Fruit fly (Drosophila melanogaster) whole organism, embryonic: ENCODE data around the gene CG10638.
A peak's percentile ranks its signal among the peaks of the same experiment; 100 is the strongest.

Experiments used
- Abd-B ChIP-seq: fragments of 200-800 bp; sonication (Bioruptor generic); optimal IDR thresholded peaks from 2 replicates; lab custom pipeline; 2018; ENCODE audit warnings: missing biosample characterization, mild to moderate bottlenecking, missing genetic modification characterization, moderate library complexity
- Atf-2 ChIP-seq: fragments of 200-800 bp; sonication (Bioruptor generic); optimal IDR thresholded peaks from 2 replicates; lab custom pipeline; 2016; ENCODE audit warnings: missing biosample characterization, missing genetic modification characterization
- CG10209 ChIP-seq: fragments of 200-800 bp; sonication (Bioruptor generic); optimal IDR thresholded peaks from 3 replicates; lab custom pipeline; 2017; ENCODE audit warnings: missing biosample characterization, mild to moderate bottlenecking, missing genetic modification characterization, missing genetic modification reagents
- CG10654 ChIP-seq: fragments of 200-800 bp; sonication (Bioruptor generic); optimal IDR thresholded peaks from 2 replicates; lab custom pipeline; 2016; ENCODE audit warnings: missing biosample characterization, missing genetic modification characterization
- CG11723 ChIP-seq: fragments of 200-800 bp; sonication (Bioruptor generic); optimal IDR thresholded peaks from 2 replicates; lab custom pipeline; 2017; ENCODE audit warnings: missing biosample characterization, mild to moderate bottlenecking, missing genetic modification characterization
- CG13624 ChIP-seq: fragments of 200-800 bp; sonication (Bioruptor generic); optimal IDR thresholded peaks from 2 replicates; lab custom pipeline; 2016; ENCODE audit warnings: missing biosample characterization, missing genetic modification characterization
- CG17912 ChIP-seq: fragments of 200-800 bp; sonication (Bioruptor generic); optimal IDR thresholded peaks from 2 replicates; lab custom pipeline; 2018; ENCODE audit warnings: missing biosample characterization, mild to moderate bottlenecking, missing genetic modification characterization
- CG18764 ChIP-seq: fragments of 200-800 bp; sonication (Bioruptor generic); optimal IDR thresholded peaks from 3 replicates; lab custom pipeline; 2016; ENCODE audit warnings: missing biosample characterization, missing genetic modification characterization
- CG2120 ChIP-seq: fragments of 200-800 bp; sonication (Bioruptor generic); optimal IDR thresholded peaks from 3 replicates; lab custom pipeline; 2016; ENCODE audit warnings: missing biosample characterization, missing genetic modification characterization
- CG31388 ChIP-seq: fragments of 200-800 bp; sonication (Bioruptor generic); optimal IDR thresholded peaks from 2 replicates; lab custom pipeline; 2016; ENCODE audit warnings: missing biosample characterization, missing genetic modification characterization
- CG32772 ChIP-seq: fragments of 200-800 bp; sonication (Bioruptor generic); IDR thresholded peaks from 2 replicates; pipeline ENCODE4 v1.3.6; 2022; ENCODE audit warnings: missing biosample characterization, missing genetic modification characterization
- CG34422 ChIP-seq: fragments of 200-800 bp; sonication (Bioruptor generic); IDR thresholded peaks from 3 replicates; pipeline ENCODE4 v1.3.6; 2022; ENCODE audit warnings: missing biosample characterization, missing genetic modification characterization
- CG8290 ChIP-seq, 3 experiments: fragments of 200-800 bp; sonication (Bioruptor generic); optimal IDR thresholded peaks; 2 replicates each; lab custom pipeline; 2016 to 2019; ENCODE audit warnings: missing biosample characterization in 3 of 3, missing genetic modification characterization in 3 of 3, mild to moderate bottlenecking in 2 of 3, moderate library complexity in 1 of 3
- CG8359 ChIP-seq: fragments of 200-800 bp; sonication (Bioruptor generic); optimal IDR thresholded peaks from 2 replicates; lab custom pipeline; 2017; ENCODE audit warnings: missing biosample characterization, mild to moderate bottlenecking, missing genetic modification characterization, borderline replicate concordance
- CG8478 ChIP-seq: fragments of >200 bp; optimal IDR thresholded peaks from 2 replicates; lab custom pipeline; 2018
- CG9817 ChIP-seq: fragments of 200-800 bp; sonication (Bioruptor generic); optimal IDR thresholded peaks from 2 replicates; lab custom pipeline; 2018; ENCODE audit warnings: missing biosample characterization, mild to moderate bottlenecking, missing genetic modification characterization, moderate library complexity
- CrebB ChIP-seq: fragments of 200-800 bp; sonication (Bioruptor generic); optimal IDR thresholded peaks from 3 replicates; lab custom pipeline; 2018; ENCODE audit warnings: missing biosample characterization, mild to moderate bottlenecking, missing genetic modification characterization
- Deaf1 ChIP-seq: fragments of 200-800 bp; optimal IDR thresholded peaks from 3 replicates; lab custom pipeline; 2019; ENCODE audit warnings: missing biosample characterization, mild to moderate bottlenecking, missing genetic modification characterization, moderate library complexity
- Elba2 ChIP-seq: fragments of 200-800 bp; sonication (Bioruptor generic); optimal IDR thresholded peaks from 3 replicates; lab custom pipeline; 2016; ENCODE audit warnings: missing biosample characterization, missing genetic modification characterization
- Hr78 ChIP-seq, 2 experiments: fragments of 200-800 bp in 1 of 2; fragments of >200 bp in 1 of 2; sonication (Bioruptor generic) in 1 of 2; optimal IDR thresholded peaks; 2 replicates each; lab custom pipeline; 2017 to 2019; ENCODE audit warnings: missing biosample characterization in 2 of 2, missing genetic modification characterization in 2 of 2, mild to moderate bottlenecking in 1 of 2, moderate library complexity in 1 of 2
- Kr ChIP-seq: fragments of 200-800 bp; sonication (Bioruptor generic); optimal IDR thresholded peaks from 2 replicates; lab custom pipeline; 2017; ENCODE audit warnings: missing biosample characterization, mild to moderate bottlenecking, missing genetic modification characterization
- Lpt ChIP-seq: fragments of >200 bp; optimal IDR thresholded peaks from 2 replicates; lab custom pipeline; 2018; ENCODE audit warnings: missing biosample characterization, missing genetic modification characterization
- MTF-1 ChIP-seq: fragments of 200-800 bp; sonication (Bioruptor generic); optimal IDR thresholded peaks from 2 replicates; lab custom pipeline; 2018; ENCODE audit warnings: missing biosample characterization, mild to moderate bottlenecking, missing genetic modification characterization, borderline replicate concordance
- Mes4 ChIP-seq: fragments of 200-800 bp; sonication (Bioruptor generic); optimal IDR thresholded peaks from 2 replicates; lab custom pipeline; 2016; ENCODE audit warnings: missing biosample characterization, missing genetic modification characterization
- Nf-YC ChIP-seq: fragments of 200-800 bp; optimal IDR thresholded peaks from 3 replicates; lab custom pipeline; 2019; ENCODE audit warnings: missing biosample characterization, mild to moderate bottlenecking, missing genetic modification characterization, moderate library complexity
- Poxn ChIP-seq: fragments of 200-800 bp; sonication (Bioruptor generic); IDR thresholded peaks from 2 replicates; pipeline ENCODE4 v1.3.6; 2022; ENCODE audit warnings: missing biosample characterization, missing genetic modification characterization
- Rfx ChIP-seq: fragments of 200-800 bp; sonication (Bioruptor generic); IDR thresholded peaks from 2 replicates; pipeline ENCODE4 v1.3.6; 2022; ENCODE audit warnings: missing biosample characterization, missing genetic modification characterization
- Sox100B ChIP-seq: fragments of 200-800 bp; sonication (Bioruptor generic); optimal IDR thresholded peaks from 3 replicates; lab custom pipeline; 2018; ENCODE audit warnings: missing biosample characterization, mild to moderate bottlenecking, missing genetic modification characterization
- Usf ChIP-seq: fragments of 200-800 bp; sonication (Bioruptor generic); optimal IDR thresholded peaks from 2 replicates; lab custom pipeline; 2017; ENCODE audit warnings: missing genotype, missing biosample characterization, missing genetic modification characterization
- al ChIP-seq: fragments of 200-800 bp; sonication (Bioruptor generic); IDR thresholded peaks from 2 replicates; pipeline ENCODE4 v1.3.6; 2022; ENCODE audit warnings: missing biosample characterization, missing genetic modification characterization
- aop ChIP-seq: fragments of 200-800 bp; sonication (Bioruptor generic); IDR thresholded peaks from 2 replicates; pipeline ENCODE4 v1.3.6; 2022; ENCODE audit warnings: missing biosample characterization, missing genetic modification characterization
- chif ChIP-seq, 2 experiments: fragments of 200-800 bp; sonication (Bioruptor generic); optimal IDR thresholded peaks; 3 replicates each; lab custom pipeline; 2016; ENCODE audit warnings: missing biosample characterization in 2 of 2, missing genetic modification characterization in 2 of 2
- croc ChIP-seq: fragments of 200-800 bp; sonication (Bioruptor generic); conservative IDR thresholded peaks from 3 replicates; pipeline ENCODE4 v1.3.6; 2022; ENCODE audit warnings: missing biosample characterization, missing genetic modification characterization
- crol ChIP-seq: fragments of 200-800 bp; sonication (Bioruptor generic); IDR thresholded peaks from 2 replicates; pipeline ENCODE4 v1.3.6; 2022; ENCODE audit warnings: missing biosample characterization, missing genetic modification characterization
- fru ChIP-seq: fragments of >200 bp; optimal IDR thresholded peaks from 2 replicates; lab custom pipeline; 2017
- fu2 ChIP-seq: fragments of 200-800 bp; sonication (Bioruptor generic); optimal IDR thresholded peaks from 2 replicates; lab custom pipeline; 2016; ENCODE audit warnings: missing biosample characterization, missing genetic modification characterization
- grau ChIP-seq: fragments of 200-800 bp; optimal IDR thresholded peaks from 3 replicates; lab custom pipeline; 2019; ENCODE audit warnings: missing biosample characterization, mild to moderate bottlenecking, missing genetic modification characterization, moderate library complexity
- hb ChIP-seq: fragments of 200-800 bp; sonication (Bioruptor generic); IDR thresholded peaks from 3 replicates; pipeline ENCODE4 v1.3.6; 2022; ENCODE audit warnings: missing biosample characterization, missing genetic modification characterization; ENCODE audit not compliant: partially characterized antibody
- klu ChIP-seq: fragments of 200-800 bp; sonication (Bioruptor generic); IDR thresholded peaks from 2 replicates; pipeline ENCODE4 v1.3.6; 2022; ENCODE audit warnings: missing biosample characterization, missing genetic modification characterization
- nau ChIP-seq: fragments of 200-800 bp; sonication (Bioruptor generic); optimal IDR thresholded peaks from 3 replicates; lab custom pipeline; 2017; ENCODE audit warnings: missing biosample characterization, mild to moderate bottlenecking, missing genetic modification characterization, missing genetic modification reagents
- pfk ChIP-seq: fragments of 200-800 bp; sonication (Bioruptor generic); optimal IDR thresholded peaks from 2 replicates; lab custom pipeline; 2018; ENCODE audit warnings: missing biosample characterization, mild to moderate bottlenecking, missing genetic modification characterization, moderate library complexity
- phol ChIP-seq: fragments of 200-800 bp; sonication (Bioruptor generic); optimal IDR thresholded peaks from 3 replicates; lab custom pipeline; 2018; ENCODE audit warnings: missing biosample characterization, mild to moderate bottlenecking, missing genetic modification characterization, moderate library complexity
- pita ChIP-seq: fragments of 200-800 bp; sonication (Bioruptor generic); optimal IDR thresholded peaks from 2 replicates; lab custom pipeline; 2017; ENCODE audit warnings: missing biosample characterization, mild to moderate bottlenecking, missing genetic modification characterization
- repo ChIP-seq: fragments of 200-800 bp; sonication (Bioruptor generic); optimal IDR thresholded peaks from 2 replicates; lab custom pipeline; 2016; ENCODE audit warnings: missing biosample characterization, missing genetic modification characterization
- sd ChIP-seq: fragments of 200-800 bp; sonication (Bioruptor generic); optimal IDR thresholded peaks from 3 replicates; lab custom pipeline; 2018; ENCODE audit warnings: missing biosample characterization, mild to moderate bottlenecking, missing genetic modification characterization, moderate library complexity
- shn ChIP-seq: fragments of 200-800 bp; sonication (Bioruptor generic); optimal IDR thresholded peaks from 3 replicates; lab custom pipeline; 2016; ENCODE audit warnings: missing biosample characterization, missing genetic modification characterization
- sna ChIP-seq: fragments of 200-800 bp; sonication (Bioruptor generic); IDR thresholded peaks from 2 replicates; pipeline ENCODE4 v1.3.6; 2022; ENCODE audit warnings: missing biosample characterization, missing genetic modification characterization; ENCODE audit not compliant: partially characterized antibody
- tna ChIP-seq: fragments of 200-800 bp; sonication (Bioruptor generic); IDR thresholded peaks from 2 replicates; pipeline ENCODE4 v1.3.6; 2022; ENCODE audit warnings: missing biosample characterization, missing genetic modification characterization; ENCODE audit not compliant: partially characterized antibody
- vnd ChIP-seq: fragments of 200-800 bp; sonication (Bioruptor generic); IDR thresholded peaks from 3 replicates; pipeline ENCODE4 v1.3.6; 2022; ENCODE audit warnings: missing biosample characterization, missing genetic modification characterization; ENCODE audit not compliant: partially characterized antibody

CG10638 gene

dm6 chr3L:12456916-12457662 is 44.0 kb downstream of the CG10638 start (continued):
- TF ChIP-seq aop (no peak), CG10654 (GFP tag; lab: Kevin White, UChicago) (peak; percentile 39), Sox100B (peak; percentile 93), sd (tag; lab: Kevin White, UChicago) (no peak), chif (GFP tag; optimal IDR thresholded peaks at IDR 0.05; lab: Kevin White, UChicago) (peak; percentile 47 to 76), Nf-YC (tag; lab: Kevin White, UChicago) (peak; percentile 40), pita (GFP tag; lab: Kevin White, UChicago) (no peak), nau (GFP tag; lab: Kevin White, UChicago) (no peak), shn (GFP tag; lab: Kevin White, UChicago) (no peak), Hr78 (GFP tag; optimal IDR thresholded peaks at IDR 0.05; lab: Kevin White, UChicago) (peak in 1 of 2 experiments; percentile 74), CG11723 (GFP tag; lab: Kevin White, UChicago) (peak; percentile 52), vnd (GFP tag; lab: Robert Waterston, UW) (no peak), Kr (GFP tag; lab: Kevin White, UChicago) (peak; percentile 11), Rfx (GFP tag; lab: Robert Waterston, UW) (no peak), CG34422 (GFP tag; lab: Robert Waterston, UW) (no peak), MTF-1 (GFP tag; lab: Kevin White, UChicago) (peak; percentile 46), croc (GFP tag; lab: Robert Waterston, UW) (peak; percentile 73), Atf-2 (GFP tag; lab: Kevin White, UChicago) (peak; percentile 31), CG2120 (no peak), CG13624 (GFP tag; lab: Kevin White, UChicago) (no peak), fru (lab: Kevin White, UChicago) (no peak), Poxn (GFP tag; lab: Robert Waterston, UW) (no peak), CG17912 (GFP tag; lab: Kevin White, UChicago) (no peak), grau (peak; percentile 84), CG8290 (GFP tag; optimal IDR thresholded peaks at IDR 0.05; lab: Kevin White, UChicago) (peak; percentile 53), CG8290 (tag; optimal IDR thresholded peaks at IDR 0.05; lab: Kevin White, UChicago) (no peak), Abd-B (peak; percentile 76), Mes4 (GFP tag; lab: Kevin White, UChicago) (peak; percentile 39), CG8359 (GFP tag; lab: Kevin White, UChicago) (peak; percentile 76), hb (GFP tag; lab: Robert Waterston, UW) (no peak), CG8478 (lab: Kevin White, UChicago) (no peak), Deaf1 (tag; lab: Kevin White, UChicago) (peak; percentile 48), al (GFP tag; lab: Robert Waterston, UW) (peak; percentile 38; the same call in 1 of the 2 replicates), CG9817 (tag; lab: Kevin White, UChicago) (peak; percentile 31), repo (no peak), sna (no peak), CG32772 (GFP tag; lab: Robert Waterston, UW) (peak; percentile 56), crol (GFP tag; lab: Robert Waterston, UW) (no peak), CG31388 (GFP tag; lab: Kevin White, UChicago) (peak; percentile 50), Elba2 (no peak), Lpt (GFP tag; lab: Kevin White, UChicago) (no peak), CG18764 (GFP tag; lab: Kevin White, UChicago) (peak; percentile 70), tna (GFP tag; lab: Robert Waterston, UW) (no peak), Usf (GFP tag; lab: Kevin White, UChicago) (peak; percentile 63), fu2 (GFP tag; lab: Kevin White, UChicago) (no peak), CrebB (peak; percentile 10), phol (peak; percentile 94), CG10209 (GFP tag; lab: Kevin White, UChicago) (peak; percentile 85), klu (GFP tag; lab: Robert Waterston, UW) (peak; percentile 21; the same call in 1 of the 2 replicates), pfk (GFP tag; lab: Kevin White, UChicago) (no peak)
